Worm (Caenorhabditis elegans) whole organism, late embryonic: ENCODE data around the gene grd-14.

ENCODE experiments used
- C08G9.2 ChIP-seq: sonication (generic microtip); optimal IDR thresholded peaks from 2 replicates; lab custom pipeline; 2016; ENCODE audit warnings: mild to moderate bottlenecking, missing genetic modification characterization, moderate library complexity, missing compliant biosample characterization
- K02D7.2 ChIP-seq: sonication (generic microtip); optimal IDR thresholded peaks from 2 replicates; lab custom pipeline; 2017; ENCODE audit warnings: mild to moderate bottlenecking, missing genetic modification characterization, missing compliant biosample characterization
- T23F11.4 ChIP-seq: fragments of 200-800 bp; sonication (Bioruptor generic); optimal IDR thresholded peaks from 2 replicates; lab custom pipeline; 2018; ENCODE audit warnings: mild to moderate bottlenecking, missing genetic modification characterization, missing compliant biosample characterization
- Y22D7AL.16 ChIP-seq: sonication (generic microtip); optimal IDR thresholded peaks from 2 replicates; lab custom pipeline; 2016; ENCODE audit warnings: missing genetic modification characterization, missing compliant biosample characterization
- ahr-1 ChIP-seq: sonication (generic microtip); optimal IDR thresholded peaks from 2 replicates; lab custom pipeline; 2016; ENCODE audit warnings: missing genetic modification characterization, missing compliant biosample characterization
- ama-1 ChIP-seq: fragments of 150-350 bp; optimal IDR thresholded peaks from 2 replicates; lab custom pipeline; 2014
- ceh-14 ChIP-seq: sonication (generic microtip); optimal IDR thresholded peaks from 2 replicates; lab custom pipeline; 2016; ENCODE audit warnings: missing genotype, missing genetic modification characterization, missing compliant biosample characterization
- ceh-19 ChIP-seq: fragments of 200-800 bp; sonication (Bioruptor generic); optimal IDR thresholded peaks from 2 replicates; lab custom pipeline; 2018; ENCODE audit warnings: mild to moderate bottlenecking, missing genetic modification characterization, missing compliant biosample characterization
- ceh-2 ChIP-seq: sonication (generic microtip); optimal IDR thresholded peaks from 2 replicates; lab custom pipeline; 2016; ENCODE audit warnings: missing genotype, missing genetic modification characterization, missing compliant biosample characterization
- ceh-22 ChIP-seq: sonication (generic microtip); optimal IDR thresholded peaks from 2 replicates; lab custom pipeline; 2017; ENCODE audit warnings: missing biosample characterization, missing genetic modification characterization
- ceh-34 ChIP-seq: sonication (generic microtip); optimal IDR thresholded peaks from 2 replicates; lab custom pipeline; 2016; ENCODE audit warnings: mild to moderate bottlenecking, missing genetic modification characterization, missing compliant biosample characterization
- ceh-45 ChIP-seq: fragments of 200-800 bp; sonication (Bioruptor generic); IDR thresholded peaks from 2 replicates; pipeline ENCODE4 v1.3.6; 2022; ENCODE audit warnings: missing genetic modification reagents, missing genetic modification characterization, missing compliant biosample characterization
- ceh-6 ChIP-seq: fragments of 200-800 bp; sonication (Bioruptor generic); optimal IDR thresholded peaks from 2 replicates; lab custom pipeline; 2018; ENCODE audit warnings: mild to moderate bottlenecking, missing genetic modification characterization, missing compliant biosample characterization
- ceh-9 ChIP-seq: sonication (generic microtip); optimal IDR thresholded peaks from 2 replicates; lab custom pipeline; 2016; ENCODE audit warnings: mild to moderate bottlenecking, missing genetic modification characterization, inconsistent platforms, missing compliant biosample characterization
- dve-1 ChIP-seq: sonication (generic microtip); optimal IDR thresholded peaks from 2 replicates; lab custom pipeline; 2017; ENCODE audit warnings: antibody characterized with exemption, mild to moderate bottlenecking, missing genetic modification characterization, missing compliant biosample characterization
- elt-2 ChIP-seq: sonication (generic microtip); optimal IDR thresholded peaks from 2 replicates; lab custom pipeline; 2016; ENCODE audit warnings: missing genetic modification reagents, missing genetic modification characterization, missing compliant biosample characterization
- eyg-1 ChIP-seq: sonication (generic microtip); optimal IDR thresholded peaks from 2 replicates; lab custom pipeline; 2016; ENCODE audit warnings: missing genotype, missing genetic modification characterization, missing compliant biosample characterization
- fkh-10 ChIP-seq: fragments of 150-350 bp; optimal IDR thresholded peaks from 2 replicates; lab custom pipeline; 2014; ENCODE audit warnings: missing biosample characterization, missing genetic modification reagents, missing genetic modification characterization
- fkh-6 ChIP-seq: sonication (generic microtip); optimal IDR thresholded peaks from 2 replicates; lab custom pipeline; 2016; ENCODE audit warnings: missing genetic modification characterization, missing compliant biosample characterization
- gmeb-2 ChIP-seq: sonication (generic microtip); optimal IDR thresholded peaks from 2 replicates; lab custom pipeline; 2016; ENCODE audit warnings: missing genetic modification characterization, inconsistent platforms, missing compliant biosample characterization
- hlh-13 ChIP-seq: fragments of 200-800 bp; sonication (Bioruptor generic); optimal IDR thresholded peaks from 2 replicates; lab custom pipeline; 2018; ENCODE audit warnings: mild to moderate bottlenecking, missing genetic modification characterization, missing compliant biosample characterization
- hlh-15 ChIP-seq: sonication (generic microtip); optimal IDR thresholded peaks from 2 replicates; lab custom pipeline; 2016; ENCODE audit warnings: missing genetic modification characterization, missing compliant biosample characterization
- hlh-30 ChIP-seq: sonication (generic microtip); optimal IDR thresholded peaks from 2 replicates; lab custom pipeline; 2017; ENCODE audit warnings: antibody characterized with exemption, missing genetic modification characterization, missing compliant biosample characterization; ENCODE audit not compliant: insufficient read depth
- hlh-6 ChIP-seq: sonication (generic microtip); optimal IDR thresholded peaks from 2 replicates; lab custom pipeline; 2016; ENCODE audit warnings: missing genotype, missing genetic modification characterization, missing compliant biosample characterization
- hlh-8 ChIP-seq: sonication (generic microtip); optimal IDR thresholded peaks from 2 replicates; lab custom pipeline; 2016; ENCODE audit warnings: missing genotype, missing genetic modification characterization, missing compliant biosample characterization
- lim-6 ChIP-seq: sonication (generic microtip); optimal IDR thresholded peaks from 2 replicates; lab custom pipeline; 2016; ENCODE audit warnings: missing genetic modification characterization, missing compliant biosample characterization
- nfya-1 ChIP-seq: sonication (generic microtip); optimal IDR thresholded peaks from 2 replicates; lab custom pipeline; 2017; ENCODE audit warnings: missing genetic modification characterization, mild to moderate bottlenecking, missing compliant biosample characterization, antibody characterized with exemption, moderate library complexity
- nhr-11 ChIP-seq: fragments of 150-350 bp; optimal IDR thresholded peaks from 2 replicates; lab custom pipeline; 2014; ENCODE audit warnings: missing biosample characterization, missing genetic modification characterization
- odd-2 ChIP-seq: sonication (generic microtip); optimal IDR thresholded peaks from 2 replicates; lab custom pipeline; 2017; ENCODE audit warnings: antibody characterized with exemption, mild to moderate bottlenecking, missing genetic modification characterization, missing compliant biosample characterization
- pag-3 ChIP-seq: sonication (generic microtip); optimal IDR thresholded peaks from 2 replicates; lab custom pipeline; 2016; ENCODE audit warnings: missing compliant biosample characterization, missing genetic modification characterization, borderline replicate concordance
- pha-2 ChIP-seq: sonication (generic microtip); optimal IDR thresholded peaks from 2 replicates; lab custom pipeline; 2017; ENCODE audit warnings: mild to moderate bottlenecking, missing genetic modification characterization, missing compliant biosample characterization
- pha-4 ChIP-seq: fragments of 150-350 bp; optimal IDR thresholded peaks from 2 replicates; lab custom pipeline; 2018; ENCODE audit warnings: missing biosample characterization, missing genetic modification reagents, missing genetic modification characterization
- pqm-1 ChIP-seq: sonication (generic microtip); optimal IDR thresholded peaks from 2 replicates; lab custom pipeline; 2016; ENCODE audit warnings: missing genetic modification characterization, missing compliant biosample characterization
- ref-2 ChIP-seq: sonication (generic microtip); optimal IDR thresholded peaks from 2 replicates; lab custom pipeline; 2016; ENCODE audit warnings: missing genetic modification characterization, missing compliant biosample characterization
- sdc-2 ChIP-seq: sonication (generic microtip); optimal IDR thresholded peaks from 2 replicates; lab custom pipeline; 2016; ENCODE audit warnings: missing genotype, missing genetic modification characterization, missing compliant biosample characterization
- sox-4 ChIP-seq: sonication (generic microtip); optimal IDR thresholded peaks from 2 replicates; lab custom pipeline; 2017; ENCODE audit warnings: mild to moderate bottlenecking, missing genetic modification characterization, inconsistent platforms, missing compliant biosample characterization
- syd-9 ChIP-seq: sonication (generic microtip); optimal IDR thresholded peaks from 2 replicates; lab custom pipeline; 2016; ENCODE audit warnings: mild to moderate bottlenecking, missing genetic modification characterization, moderate library complexity, missing compliant biosample characterization
- tbx-7 ChIP-seq: sonication (generic microtip); optimal IDR thresholded peaks from 2 replicates; lab custom pipeline; 2016; ENCODE audit warnings: missing genotype, missing genetic modification characterization, missing compliant biosample characterization
- ttx-3 ChIP-seq: sonication (generic microtip); optimal IDR thresholded peaks from 2 replicates; lab custom pipeline; 2016; ENCODE audit warnings: missing genetic modification reagents, missing genetic modification characterization, missing compliant biosample characterization
- ztf-16 ChIP-seq: sonication (generic microtip); optimal IDR thresholded peaks from 2 replicates; lab custom pipeline; 2017; ENCODE audit warnings: missing genetic modification characterization, missing compliant biosample characterization

The grd-14 gene

ce11 chrX:8499721-8500120 is at the start of gene grd-14:
Gene grd-14, plus strand, starts transcription at chrX:8500021.
- TF ChIP-seq ceh-14 (tag; lab: Kevin White, UChicago) (no peak), ceh-22 (tag; lab: Kevin White, UChicago) (no peak), odd-2 (tag; lab: Kevin White, UChicago) (no peak), tbx-7 (tag; lab: Kevin White, UChicago) (no peak), ceh-19 (no peak), eyg-1 (tag; lab: Kevin White, UChicago) (no peak), K02D7.2 (tag; lab: Kevin White, UChicago) (no peak), hlh-6 (tag; lab: Kevin White, UChicago) (no peak), hlh-15 (tag; lab: Kevin White, UChicago) (no peak), sdc-2 (tag; lab: Kevin White, UChicago) (no peak), T23F11.4 (GFP tag; lab: Kevin White, UChicago) (no peak), ceh-34 (no peak), ceh-2 (tag; lab: Kevin White, UChicago) (no peak), Y22D7AL.16 (tag; lab: Kevin White, UChicago) (no peak), ztf-16 (tag; lab: Kevin White, UChicago) (no peak), ama-1 (lab: Kevin White, UChicago) (no peak), nfya-1 (tag; lab: Kevin White, UChicago) (no peak)
- TF ChIP-seq, all 69 proteins: peak for 0

- TF ChIP-seq sox-4 (no peak), pag-3 (tag; lab: Kevin White, UChicago) (no peak), hlh-15 (tag; lab: Kevin White, UChicago) (no peak), fkh-6 (tag; lab: Kevin White, UChicago) (no peak)
- TF ChIP-seq, all 69 proteins: peak for 0
These were observed 44.1 kb upstream of the grd-14 start, which contains the start of gene dpy-6 for ce11 chrX:8455590-8456166. Gene dpy-6, minus strand, starts transcription at chrX:8455640.

- TF ChIP-seq nhr-11 (tag; lab: Kevin White, UChicago), result no peak
- TF ChIP-seq elt-2, result no peak
- no peak for TF ChIP-seq hlh-30 (tag; lab: Kevin White, UChicago)
- TF ChIP-seq ceh-9, result no peak
- no peak for TF ChIP-seq ahr-1 (tag; lab: Kevin White, UChicago)
- no peak for TF ChIP-seq ceh-6
- no peak for TF ChIP-seq C08G9.2 (tag; lab: Kevin White, UChicago)
- TF ChIP-seq syd-9 (tag; lab: Kevin White, UChicago), result no peak
- no peak for TF ChIP-seq gmeb-2 (tag; lab: Kevin White, UChicago)
- TF ChIP-seq pqm-1 (tag; lab: Kevin White, UChicago), result no peak
- TF ChIP-seq pha-4 (tag; lab: Kevin White, UChicago), result no peak
- TF ChIP-seq fkh-6 (tag; lab: Kevin White, UChicago), result no peak
- no peak for TF ChIP-seq lim-6 (tag; lab: Kevin White, UChicago)
- TF ChIP-seq ref-2, result no peak
- TF ChIP-seq sdc-2 (tag; lab: Kevin White, UChicago), result no peak
- no peak for TF ChIP-seq ceh-22 (tag; lab: Kevin White, UChicago)
- TF ChIP-seq pha-2 (tag; lab: Kevin White, UChicago), result no peak
These were observed 42.5 kb upstream of the grd-14 start, which contains the start of gene F16F9.3 for ce11 chrX:8457314-8457713. Gene F16F9.3, plus strand, starts transcription at chrX:8457614.

- no peak for TF ChIP-seq fkh-10
- no peak for TF ChIP-seq dve-1
- no peak for TF ChIP-seq ref-2
- TF ChIP-seq T23F11.4 (GFP tag; lab: Kevin White, UChicago), result no peak
- TF ChIP-seq ttx-3 (tag; lab: Kevin White, UChicago), result no peak
- no peak for TF ChIP-seq ceh-14 (tag; lab: Kevin White, UChicago)
- TF ChIP-seq ceh-45 (GFP tag; lab: Robert Waterston, UW), result no peak
- no peak for TF ChIP-seq elt-2
- no peak for TF ChIP-seq K02D7.2 (tag; lab: Kevin White, UChicago)
- no peak for TF ChIP-seq C08G9.2 (tag; lab: Kevin White, UChicago)
- no peak for TF ChIP-seq ztf-16 (tag; lab: Kevin White, UChicago)
- TF ChIP-seq ceh-34, result no peak
- TF ChIP-seq ceh-9, result no peak
- TF ChIP-seq hlh-8 (tag; lab: Kevin White, UChicago), result no peak
- no peak for TF ChIP-seq syd-9 (tag; lab: Kevin White, UChicago)
- TF ChIP-seq hlh-13, result no peak
These were observed 40.0 kb upstream of the grd-14 start for ce11 chrX:8459789-8460188.
